Worm (Caenorhabditis elegans) whole organism, L2 larva: ENCODE data around the gene cal-1.

Experiments
- C34F6.9 ChIP-seq: fragments of 150-350 bp; optimal IDR thresholded peaks from 2 replicates; lab custom pipeline; 2014; ENCODE audit warnings: missing biosample characterization, missing genetic modification characterization
- crh-2 ChIP-seq: sonication (generic microtip); optimal IDR thresholded peaks from 2 replicates; lab custom pipeline; 2017; ENCODE audit warnings: missing biosample characterization, missing genetic modification characterization
- elt-3 ChIP-seq: sonication (generic microtip); optimal IDR thresholded peaks from 2 replicates; lab custom pipeline; 2017; ENCODE audit warnings: missing biosample characterization, missing genetic modification characterization
- lin-13 ChIP-seq: fragments of 150-350 bp; optimal IDR thresholded peaks from 2 replicates; lab custom pipeline; 2014; ENCODE audit warnings: missing biosample characterization, missing genetic modification reagents, missing genetic modification characterization
- lsy-2 ChIP-seq, 2 experiments: fragments of 150-350 bp in 1 of 2; sonication (generic microtip) in 1 of 2; optimal IDR thresholded peaks; 2 replicates each; lab custom pipeline; 2014 to 2017; ENCODE audit warnings: missing biosample characterization in 2 of 2, missing genetic modification characterization in 2 of 2
- mab-5 ChIP-seq: fragments of 150-350 bp; optimal IDR thresholded peaks from 2 replicates; lab custom pipeline; 2014; ENCODE audit warnings: missing biosample characterization, missing genetic modification characterization
- mdl-1 ChIP-seq, 2 experiments: fragments of 150-350 bp in 1 of 2; sonication (generic microtip) in 1 of 2; optimal IDR thresholded peaks; 2 replicates each; lab custom pipeline; 2017; ENCODE audit warnings: missing biosample characterization in 2 of 2, missing genetic modification characterization in 2 of 2
- nhr-25 ChIP-seq: fragments of 150-350 bp; sonication (generic microtip); optimal IDR thresholded peaks from 3 replicates; lab custom pipeline; 2014; ENCODE audit warnings: missing biosample characterization, missing genetic modification characterization
- nhr-77 ChIP-seq: fragments of 150-350 bp; optimal IDR thresholded peaks from 2 replicates; lab custom pipeline; 2014; ENCODE audit warnings: missing biosample characterization, missing genetic modification characterization
- skn-1 ChIP-seq: sonication (generic microtip); optimal IDR thresholded peaks from 2 replicates; lab custom pipeline; 2017; ENCODE audit warnings: missing biosample characterization, missing genetic modification characterization
- unc-62 ChIP-seq: fragments of 150-350 bp; optimal IDR thresholded peaks from 2 replicates; lab custom pipeline; 2014; ENCODE audit warnings: missing biosample characterization, missing genetic modification reagents, missing genetic modification characterization

- no peak for TF ChIP-seq skn-1
- no peak for TF ChIP-seq nhr-77 (tag; lab: Kevin White, UChicago)
- no peak for TF ChIP-seq lin-13 (GFP tag; lab: Kevin White, UChicago)
- no peak for TF ChIP-seq elt-3 (tag; lab: Kevin White, UChicago)
- TF ChIP-seq lsy-2 (tag; optimal IDR thresholded peaks at IDR 0.05; lab: Kevin White, UChicago): no peak
- TF ChIP-seq C34F6.9 (tag; lab: Kevin White, UChicago): no peak
- TF ChIP-seq mdl-1 (tag; optimal IDR thresholded peaks at IDR 0.05; lab: Kevin White, UChicago): no peak
- TF ChIP-seq crh-2 (tag; lab: Kevin White, UChicago): no peak
- TF ChIP-seq nhr-25 (tag; lab: Kevin White, UChicago): no peak
- TF ChIP-seq unc-62 (GFP tag; lab: Kevin White, UChicago): no peak
- TF ChIP-seq mab-5: no peak
These were observed 38.9 kb downstream of the cal-1 start, which contains the start of gene atn-1 for ce11 chrV:12478111-12478510.
